Fruit fly (Drosophila melanogaster): Measurements from ENCODE around the gene CG42304.

- TF ChIP-seq klu (GFP tag; IDR thresholded peaks at IDR 0.05) (no peak), CG14441 (GFP tag; IDR thresholded peaks at IDR 0.05) (peak; percentile 68), CG18011 (GFP tag; optimal IDR thresholded peaks at IDR 0.05) (peak; percentile 63), fd102C (GFP tag; optimal IDR thresholded peaks at IDR 0.05) (peak; percentile 67), lmd (GFP tag; IDR thresholded peaks at IDR 0.05) (peak; percentile 48; the same call in 1 of the 2 replicates), CG17385 (GFP tag; optimal IDR thresholded peaks at IDR 0.05) (peak; percentile 94), scrt (GFP tag; optimal IDR thresholded peaks at IDR 0.05) (peak; percentile 81), CG11695 (GFP tag; IDR thresholded peaks at IDR 0.05) (peak; percentile 64), pnt (GFP tag; optimal IDR thresholded peaks at IDR 0.05) (peak; percentile 12), HmgD (GFP tag; optimal IDR thresholded peaks at IDR 0.05) (peak; percentile 54), Hand (GFP tag; optimal IDR thresholded peaks at IDR 0.05) (peak; percentile 87), Bdp1 (GFP tag; optimal IDR thresholded peaks at IDR 0.05) (peak; percentile 61), Lpt (GFP tag; optimal IDR thresholded peaks at IDR 0.05) (no peak)
Measured at dm6 chr3L:2634929-2635799, 16.7 kb upstream of the CG42304 start.

All from whole organism, embryonic.